Fruit fly (Drosophila melanogaster) whole organism, embryonic: Measurements from ENCODE around the gene CG15912.

Experiments
- ATbp ChIP-seq: fragments of 200-800 bp; sonication (Bioruptor generic); optimal IDR thresholded peaks from 2 replicates; lab custom pipeline; 2017; ENCODE audit warnings: missing biosample characterization, mild to moderate bottlenecking, missing genetic modification characterization, missing genetic modification reagents
- CG10267 ChIP-seq: fragments of 200-800 bp; sonication (Bioruptor generic); optimal IDR thresholded peaks from 2 replicates; lab custom pipeline; 2018; ENCODE audit warnings: missing biosample characterization, mild to moderate bottlenecking, missing genetic modification characterization, moderate library complexity
- CG15011 ChIP-seq: fragments of 200-800 bp; sonication (Bioruptor generic); optimal IDR thresholded peaks from 3 replicates; lab custom pipeline; 2018; ENCODE audit warnings: missing biosample characterization, mild to moderate bottlenecking, missing genetic modification characterization
- CG1603 ChIP-seq: fragments of 200-800 bp; sonication (Bioruptor generic); optimal IDR thresholded peaks from 2 replicates; lab custom pipeline; 2019; ENCODE audit warnings: missing biosample characterization, mild to moderate bottlenecking, missing genetic modification characterization, moderate library complexity
- CG17829 ChIP-seq: fragments of 200-800 bp; optimal IDR thresholded peaks from 2 replicates; lab custom pipeline; 2019; ENCODE audit warnings: missing biosample characterization, mild to moderate bottlenecking, missing genetic modification characterization, moderate library complexity
- CG18764 ChIP-seq: fragments of 200-800 bp; sonication (Bioruptor generic); optimal IDR thresholded peaks from 3 replicates; lab custom pipeline; 2016; ENCODE audit warnings: missing biosample characterization, missing genetic modification characterization
- CG32767 ChIP-seq: fragments of 200-800 bp; sonication (Bioruptor generic); IDR thresholded peaks from 2 replicates; pipeline ENCODE4 v1.3.6; 2022; ENCODE audit warnings: missing biosample characterization, missing genetic modification characterization
- CG34422 ChIP-seq: fragments of 200-800 bp; sonication (Bioruptor generic); IDR thresholded peaks from 3 replicates; pipeline ENCODE4 v1.3.6; 2022; ENCODE audit warnings: missing biosample characterization, missing genetic modification characterization
- CG4360 ChIP-seq: fragments of 200-800 bp; sonication (Bioruptor generic); IDR thresholded peaks from 2 replicates; pipeline ENCODE4 v1.3.6; 2022; ENCODE audit warnings: missing biosample characterization, missing genetic modification characterization
- CG4617 ChIP-seq: fragments of 200-800 bp; sonication (Bioruptor generic); optimal IDR thresholded peaks from 3 replicates; lab custom pipeline; 2016; ENCODE audit warnings: missing biosample characterization, missing genetic modification characterization, borderline replicate concordance
- CG6272 ChIP-seq: fragments of 200-800 bp; sonication (Bioruptor generic); IDR thresholded peaks from 2 replicates; pipeline ENCODE4 v1.3.6; 2022; ENCODE audit warnings: missing biosample characterization, missing genetic modification characterization
- CG8089 ChIP-seq: fragments of 200-800 bp; sonication (Bioruptor generic); optimal IDR thresholded peaks from 3 replicates; lab custom pipeline; 2016; ENCODE audit warnings: missing biosample characterization, missing genetic modification characterization
- CG8359 ChIP-seq: fragments of 200-800 bp; sonication (Bioruptor generic); optimal IDR thresholded peaks from 2 replicates; lab custom pipeline; 2017; ENCODE audit warnings: missing biosample characterization, mild to moderate bottlenecking, missing genetic modification characterization, borderline replicate concordance
- CG9215 ChIP-seq: fragments of 200-800 bp; sonication (Bioruptor generic); IDR thresholded peaks from 2 replicates; pipeline ENCODE4 v1.3.6; 2022; ENCODE audit warnings: missing biosample characterization, missing genetic modification characterization
- Camta ChIP-seq: fragments of 200-800 bp; sonication (Bioruptor generic); optimal IDR thresholded peaks from 2 replicates; lab custom pipeline; 2016; ENCODE audit warnings: missing biosample characterization, missing genetic modification characterization
- CkIIα-i1 ChIP-seq: fragments of 200-800 bp; sonication (Bioruptor generic); IDR thresholded peaks from 2 replicates; pipeline ENCODE4 v1.3.6; 2022; ENCODE audit warnings: missing biosample characterization, missing genetic modification characterization
- CoRest ChIP-seq: fragments of 200-800 bp; sonication (Bioruptor generic); optimal IDR thresholded peaks from 3 replicates; lab custom pipeline; 2018; ENCODE audit warnings: missing biosample characterization, mild to moderate bottlenecking, missing genetic modification characterization, moderate library complexity
- CrebB ChIP-seq: fragments of 200-800 bp; sonication (Bioruptor generic); optimal IDR thresholded peaks from 3 replicates; lab custom pipeline; 2018; ENCODE audit warnings: missing biosample characterization, mild to moderate bottlenecking, missing genetic modification characterization
- Dbx ChIP-seq: fragments of 200-800 bp; sonication (Bioruptor generic); IDR thresholded peaks from 3 replicates; pipeline ENCODE4 v1.3.6; 2022; ENCODE audit warnings: missing biosample characterization, missing genetic modification characterization
- Dip3 ChIP-seq: fragments of 200-800 bp; sonication (Bioruptor generic); optimal IDR thresholded peaks from 3 replicates; lab custom pipeline; 2016; ENCODE audit warnings: missing biosample characterization, missing genetic modification characterization
- Fer1 ChIP-seq: fragments of 200-800 bp; sonication (Bioruptor generic); optimal IDR thresholded peaks from 2 replicates; lab custom pipeline; 2017; ENCODE audit warnings: missing biosample characterization, mild to moderate bottlenecking, missing genetic modification characterization
- Hand ChIP-seq: fragments of 200-800 bp; sonication (Bioruptor generic); optimal IDR thresholded peaks from 2 replicates; lab custom pipeline; 2017; ENCODE audit warnings: mild to moderate bottlenecking, missing biosample characterization, missing genetic modification reagents, missing genetic modification characterization
- Hmr ChIP-seq: fragments of 200-800 bp; sonication (Bioruptor generic); optimal IDR thresholded peaks from 3 replicates; lab custom pipeline; 2017; ENCODE audit warnings: mild to moderate bottlenecking, missing biosample characterization, missing genetic modification reagents, missing genetic modification characterization
- Hmx ChIP-seq: fragments of 200-800 bp; sonication (Bioruptor generic); optimal IDR thresholded peaks from 2 replicates; lab custom pipeline; 2016; ENCODE audit warnings: missing biosample characterization, missing genetic modification characterization
- Med ChIP-seq: fragments of 200-800 bp; sonication (Bioruptor generic); peaks from one replicate; lab custom pipeline; 2016; ENCODE audit warnings: missing biosample characterization, missing genetic modification characterization, mild to moderate bottlenecking, inconsistent platforms, moderate library complexity
- Oli ChIP-seq: fragments of 200-800 bp; sonication (Bioruptor generic); optimal IDR thresholded peaks from 2 replicates; lab custom pipeline; 2018; ENCODE audit warnings: missing biosample characterization, mild to moderate bottlenecking, missing genetic modification characterization, moderate library complexity
- Rfx ChIP-seq: fragments of 200-800 bp; sonication (Bioruptor generic); IDR thresholded peaks from 2 replicates; pipeline ENCODE4 v1.3.6; 2022; ENCODE audit warnings: missing biosample characterization, missing genetic modification characterization
- bcd ChIP-seq: fragments of 200-800 bp; sonication (Bioruptor generic); optimal IDR thresholded peaks from 2 replicates; lab custom pipeline; 2017; ENCODE audit warnings: missing biosample characterization, mild to moderate bottlenecking, missing genetic modification characterization
- bsh ChIP-seq, 2 experiments: fragments of 200-800 bp; sonication (Bioruptor generic); optimal IDR thresholded peaks; 2 replicates each; lab custom pipeline; 2017 to 2018; ENCODE audit warnings: mild to moderate bottlenecking in 2 of 2, missing biosample characterization in 2 of 2, missing genetic modification characterization in 2 of 2, moderate library complexity in 1 of 2
- chn ChIP-seq: fragments of 200-800 bp; sonication (Bioruptor generic); optimal IDR thresholded peaks from 2 replicates; lab custom pipeline; 2016; ENCODE audit warnings: missing biosample characterization, missing genetic modification characterization
- crol ChIP-seq: fragments of 200-800 bp; sonication (Bioruptor generic); IDR thresholded peaks from 2 replicates; pipeline ENCODE4 v1.3.6; 2022; ENCODE audit warnings: missing biosample characterization, missing genetic modification characterization
- danr ChIP-seq: fragments of 200-800 bp; sonication (Bioruptor generic); IDR thresholded peaks from 2 replicates; pipeline ENCODE4 v1.3.6; 2022; ENCODE audit warnings: missing biosample characterization, missing genetic modification characterization
- dimm ChIP-seq: fragments of 200-800 bp; sonication (Bioruptor generic); IDR thresholded peaks from 2 replicates; pipeline ENCODE4 v1.3.6; 2022; ENCODE audit warnings: missing biosample characterization, missing genetic modification characterization
- disco-r ChIP-seq: fragments of 200-800 bp; sonication (Bioruptor generic); optimal IDR thresholded peaks from 2 replicates; lab custom pipeline; 2016; ENCODE audit warnings: missing biosample characterization, missing genetic modification characterization
- ewg ChIP-seq: fragments of 200-800 bp; sonication (Bioruptor generic); optimal IDR thresholded peaks from 3 replicates; lab custom pipeline; 2017; ENCODE audit warnings: mild to moderate bottlenecking, missing biosample characterization, missing genetic modification reagents, missing genetic modification characterization
- ftz-f1 ChIP-seq: fragments of 200-800 bp; sonication (Bioruptor generic); optimal IDR thresholded peaks from 2 replicates; lab custom pipeline; 2016; ENCODE audit warnings: missing biosample characterization, missing genetic modification characterization
- grn ChIP-seq: fragments of 200-800 bp; sonication (Bioruptor generic); optimal IDR thresholded peaks from 3 replicates; lab custom pipeline; 2017; ENCODE audit warnings: missing biosample characterization, missing genetic modification characterization
- odd ChIP-seq: fragments of 200-800 bp; sonication (Bioruptor generic); optimal IDR thresholded peaks from 2 replicates; lab custom pipeline; 2017; ENCODE audit warnings: missing biosample characterization, mild to moderate bottlenecking, missing genetic modification characterization
- pan ChIP-seq, 4 experiments: fragments of >200 bp in 3 of 4; fragments of 200-800 bp in 1 of 4; sonication (Bioruptor generic) in 1 of 4; optimal IDR thresholded peaks in 3 of 4; IDR thresholded peaks in 1 of 4; 2 replicates each; pipeline versions ENCODE4 v1.3.6 to Lab custom; 2017 to 2022; ENCODE audit warnings: missing biosample characterization in 2 of 4, missing genetic modification characterization in 2 of 4, mixed read lengths in 1 of 4
- peb ChIP-seq: fragments of 200-800 bp; sonication (Bioruptor generic); IDR thresholded peaks from 2 replicates; pipeline ENCODE4 v1.3.6; 2022; ENCODE audit warnings: missing biosample characterization, missing genetic modification characterization
- phol ChIP-seq: fragments of 200-800 bp; sonication (Bioruptor generic); optimal IDR thresholded peaks from 3 replicates; lab custom pipeline; 2018; ENCODE audit warnings: missing biosample characterization, mild to moderate bottlenecking, missing genetic modification characterization, moderate library complexity
- seq ChIP-seq: fragments of 200-800 bp; sonication (Bioruptor generic); IDR thresholded peaks from 2 replicates; pipeline ENCODE4 v1.3.6; 2022; ENCODE audit warnings: missing biosample characterization, missing genetic modification characterization
- slbo ChIP-seq: fragments of 200-800 bp; sonication (Bioruptor generic); IDR thresholded peaks from 2 replicates; pipeline ENCODE4 v1.3.6; 2022; ENCODE audit warnings: missing biosample characterization, missing genetic modification characterization
- sqz ChIP-seq: fragments of 200-800 bp; sonication (Bioruptor generic); optimal IDR thresholded peaks from 3 replicates; lab custom pipeline; 2018; ENCODE audit warnings: missing biosample characterization, mild to moderate bottlenecking, missing genetic modification characterization
- tll ChIP-seq, 2 experiments: fragments of 200-800 bp in 1 of 2; fragments of >200 bp in 1 of 2; sonication (Bioruptor generic) in 1 of 2; optimal IDR thresholded peaks; 2 replicates each; lab custom pipeline; 2017 to 2019; ENCODE audit warnings: missing biosample characterization in 2 of 2, missing genetic modification characterization in 2 of 2, mild to moderate bottlenecking in 1 of 2, moderate library complexity in 1 of 2
- trem ChIP-seq: fragments of 200-800 bp; optimal IDR thresholded peaks from 3 replicates; lab custom pipeline; 2019; ENCODE audit warnings: missing biosample characterization, mild to moderate bottlenecking, missing genetic modification characterization, moderate library complexity
- twi ChIP-seq: fragments of 200-800 bp; optimal IDR thresholded peaks from 2 replicates; lab custom pipeline; 2019; ENCODE audit warnings: missing biosample characterization, mild to moderate bottlenecking, missing genetic modification characterization, moderate library complexity
- tx ChIP-seq: fragments of 200-800 bp; sonication (Bioruptor generic); optimal IDR thresholded peaks from 2 replicates; lab custom pipeline; 2016; ENCODE audit warnings: missing biosample characterization, missing genetic modification characterization
- wek ChIP-seq: fragments of 200-800 bp; sonication (Bioruptor generic); optimal IDR thresholded peaks from 3 replicates; lab custom pipeline; 2018; ENCODE audit warnings: missing biosample characterization, mild to moderate bottlenecking, missing genetic modification characterization, moderate library complexity
- zen2 ChIP-seq: fragments of 200-800 bp; sonication (Bioruptor generic); IDR thresholded peaks from 3 replicates; pipeline ENCODE4 v1.3.6; 2022; ENCODE audit warnings: missing biosample characterization, missing genetic modification characterization; ENCODE audit not compliant: partially characterized antibody

The CG15912 gene

dm6 chrX:4553999-4554398 is 5.1 kb downstream of the CG15912 start, which contains the start of gene CG11444 (continued):
- TF ChIP-seq odd (GFP tag; lab: Kevin White, UChicago) (no peak), CG10267 (peak; percentile 97), CG1603 (peak; percentile 84), CG18764 (GFP tag; lab: Kevin White, UChicago) (peak; percentile 5), ewg (GFP tag; lab: Kevin White, UChicago) (no peak), Dip3 (peak; percentile 43), twi (tag; lab: Kevin White, UChicago) (no peak), trem (peak; percentile 74), danr (no peak), CG8359 (GFP tag; lab: Kevin White, UChicago) (no peak), pan (optimal IDR thresholded peaks at IDR 0.05; lab: Kevin White, UChicago) (no peak), pan (GFP tag; optimal IDR thresholded peaks at IDR 0.05 in 1 of 2, IDR thresholded peaks at IDR 0.05 in 1 of 2) (no peak), Fer1 (GFP tag; lab: Kevin White, UChicago) (peak; percentile 52), ftz-f1 (no peak), Med (peak; percentile 94), Camta (peak; percentile 11), CG15011 (GFP tag; lab: Kevin White, UChicago) (no peak), Dbx (GFP tag; lab: Robert Waterston, UW) (0 out of 3 replicates have a peak, but pooled peaks have one; percentile 58), bcd (GFP tag; lab: Kevin White, UChicago) (no peak), wek (GFP tag; lab: Kevin White, UChicago) (no peak), slbo (GFP tag; lab: Robert Waterston, UW) (peak; percentile 60), Oli (tag; lab: Kevin White, UChicago) (no peak), CG32767 (GFP tag; lab: Robert Waterston, UW) (no peak), disco-r (GFP tag; lab: Kevin White, UChicago) (no peak), phol (tag; lab: Kevin White, UChicago) (peak; percentile 31), tll (GFP tag; optimal IDR thresholded peaks at IDR 0.05; lab: Kevin White, UChicago) (no peak), zen2 (GFP tag; lab: Robert Waterston, UW) (no peak), crol (GFP tag; lab: Robert Waterston, UW) (no peak), seq (GFP tag; lab: Robert Waterston, UW) (no peak), dimm (GFP tag; lab: Robert Waterston, UW) (no peak), CG6272 (GFP tag; lab: Robert Waterston, UW) (no peak), grn (peak; percentile 63), Hmx (GFP tag; lab: Kevin White, UChicago) (no peak), sqz (GFP tag; lab: Kevin White, UChicago) (peak; percentile 73), Rfx (GFP tag; lab: Robert Waterston, UW) (peak; percentile 70), bsh (GFP tag; optimal IDR thresholded peaks at IDR 0.05; lab: Kevin White, UChicago) (peak in 1 of 2 experiments; percentile 20), CG4617 (GFP tag; lab: Kevin White, UChicago) (peak; percentile 76), CkIIα-i1 (no peak), peb (GFP tag; lab: Robert Waterston, UW) (no peak), CG8089 (GFP tag; lab: Kevin White, UChicago) (no peak), CoRest (tag; lab: Kevin White, UChicago) (peak; percentile 48), ATbp (GFP tag; lab: Kevin White, UChicago) (no peak), CG17829 (tag; lab: Kevin White, UChicago) (peak; percentile 39), CG9215 (no peak; the same call in 1 of the 2 replicates), Hand (no peak), chn (GFP tag; lab: Kevin White, UChicago) (no peak), CrebB (tag; lab: Kevin White, UChicago) (no peak), Hmr (peak; percentile 75), tx (GFP tag; lab: Kevin White, UChicago) (no peak), CG4360 (GFP tag; lab: Robert Waterston, UW) (no peak), CG34422 (peak; percentile 59; the same call in 1 of the 3 replicates)
